Fruit fly (Drosophila melanogaster) Kc167 (cell line): Measurements from ENCODE around the gene Takl1.

Experiments
- Myc ChIP-seq: fragments of >200 bp; optimal IDR thresholded peaks from 2 replicates; lab custom pipeline; 2017; ENCODE audit warnings: missing external identifiers
- Sin3A ChIP-seq: fragments of >200 bp; optimal IDR thresholded peaks from 2 replicates; lab custom pipeline; 2018; ENCODE audit warnings: missing external identifiers
- h ChIP-seq: fragments of >200 bp; optimal IDR thresholded peaks from 3 replicates; lab custom pipeline; 2018; ENCODE audit warnings: missing external identifiers
- insv ChIP-seq: fragments of >200 bp; optimal IDR thresholded peaks from 3 replicates; lab custom pipeline; 2018; ENCODE audit warnings: missing external identifiers
- psq ChIP-seq: fragments of >200 bp; optimal IDR thresholded peaks from 2 replicates; lab custom pipeline; 2017; ENCODE audit warnings: missing external identifiers
- ttk ChIP-seq: sonication (Bioruptor generic); optimal IDR thresholded peaks from 2 replicates; lab custom pipeline; 2017; ENCODE audit warnings: missing external identifiers

The Takl1 gene

dm6 chr3R:20723491-20723890, 48.9 kb downstream of the Takl1 start:
- TF ChIP-seq Myc (lab: Kevin White, UChicago) (no peak), insv (lab: Kevin White, UChicago) (no peak), h (lab: Kevin White, UChicago) (no peak), Sin3A (lab: Kevin White, UChicago) (no peak), ttk (no peak), psq (lab: Kevin White, UChicago) (no peak)
